Fruit fly (Drosophila melanogaster): ENCODE data around the gene CG12096.

Gene CG12096

DNA sequence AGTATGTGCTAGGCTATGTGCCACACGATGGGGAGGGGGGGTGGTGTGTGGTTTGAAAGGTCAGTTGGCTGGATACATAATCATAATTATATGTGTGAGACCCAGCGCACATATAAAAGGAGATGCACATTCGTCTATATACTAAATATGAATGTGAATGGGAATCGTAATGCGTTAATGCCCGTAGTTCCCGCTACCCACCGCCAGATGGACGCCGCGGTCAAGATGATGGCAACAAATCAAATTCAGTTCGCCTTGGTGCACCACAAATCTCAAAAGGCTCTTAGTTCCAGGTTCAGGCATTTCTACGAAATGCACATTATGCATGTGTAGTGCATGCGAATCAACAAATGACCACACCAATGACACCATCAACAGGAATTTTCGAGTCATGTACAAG is 45.3 kb downstream of the CG12096 start:
- TF ChIP-seq Pif1A (GFP tag; optimal IDR thresholded peaks at IDR 0.05) (no peak), fd96Ca (GFP tag; IDR thresholded peaks at IDR 0.05) (no peak), CG14655 (GFP tag; optimal IDR thresholded peaks at IDR 0.05) (no peak), Pif1B (GFP tag; optimal IDR thresholded peaks at IDR 0.05) (no peak), CG32121 (GFP tag; IDR thresholded peaks at IDR 0.05) (no peak)

DNA sequence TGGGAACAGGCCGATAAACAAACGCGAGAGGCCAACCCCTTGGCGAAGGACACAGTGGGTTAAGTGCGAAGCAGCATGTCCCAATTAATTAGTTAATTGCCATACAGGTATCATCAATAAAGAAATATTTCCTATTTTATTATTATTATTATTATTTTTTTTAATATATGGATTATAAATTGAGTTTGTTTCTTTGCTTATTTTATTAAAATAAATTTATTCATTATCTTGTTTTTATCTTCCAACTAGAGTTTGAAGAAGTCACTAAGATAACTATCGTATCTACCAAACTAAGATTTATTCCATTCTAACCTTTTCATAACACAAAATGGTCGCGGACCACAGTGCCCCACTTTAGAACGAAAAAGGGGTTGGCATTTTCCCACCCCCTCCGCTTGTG is 48.7 kb downstream of the CG12096 start:
- TF ChIP-seq CG9948 (tag; optimal IDR thresholded peaks at IDR 0.05) (peak; percentile 26), CG15710 (tag; optimal IDR thresholded peaks at IDR 0.05) (peak; percentile 24), rn (GFP tag; IDR thresholded peaks at IDR 0.05) (no peak), Ets98B (GFP tag; IDR thresholded peaks at IDR 0.05) (no peak), CG8159 (tag; optimal IDR thresholded peaks at IDR 0.05) (peak; percentile 55)

DNA sequence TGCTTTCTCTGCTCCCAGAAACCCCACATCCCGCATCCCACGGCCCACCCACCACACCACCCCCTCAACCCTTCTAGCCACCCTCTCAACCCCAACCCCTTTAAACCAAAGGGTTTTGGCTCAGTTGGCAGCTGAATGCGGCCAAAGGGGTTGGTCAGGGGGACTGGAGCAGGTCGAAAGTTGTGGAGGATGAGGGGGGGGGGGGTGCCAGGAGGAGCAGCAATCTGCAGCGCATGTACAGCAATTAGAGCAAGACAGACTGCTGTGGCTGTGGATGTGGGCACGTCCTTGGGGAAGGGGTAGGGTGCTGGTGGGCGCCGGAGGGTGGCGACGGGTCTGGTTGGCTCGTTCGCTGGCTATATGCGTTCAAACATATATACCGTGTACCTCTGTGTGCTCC is 49.1 kb downstream of the CG12096 start:
- TF ChIP-seq Snoo (tag; optimal IDR thresholded peaks at IDR 0.05) (no peak), CG13204 (GFP tag; optimal IDR thresholded peaks at IDR 0.05) (peak; percentile 4)

DNA sequence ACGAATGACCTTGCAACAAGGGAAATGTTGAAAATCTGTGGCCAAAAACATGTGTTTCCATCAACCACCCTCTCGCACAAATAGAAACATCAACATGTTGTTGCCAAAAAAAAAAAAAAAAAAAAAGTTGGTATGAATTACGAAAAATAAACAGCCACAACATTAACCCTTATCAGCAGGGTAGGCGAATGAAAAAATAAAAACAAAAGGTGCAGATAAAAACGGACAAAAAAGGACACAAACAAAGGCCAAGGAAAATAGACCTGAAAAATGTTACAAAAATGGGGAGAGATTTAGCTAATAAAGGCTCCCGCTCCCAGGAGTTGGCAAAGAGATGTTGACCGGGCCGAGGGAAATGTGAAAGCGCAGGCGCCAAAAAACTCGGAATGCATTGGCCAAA is 50.0 kb downstream of the CG12096 start:
- TF ChIP-seq CG10348 (GFP tag; IDR thresholded peaks at IDR 0.05) (no peak), CG8159 (tag; optimal IDR thresholded peaks at IDR 0.05) (peak; percentile 24), CG12605 (GFP tag; IDR thresholded peaks at IDR 0.05) (peak; percentile 41)

DNA sequence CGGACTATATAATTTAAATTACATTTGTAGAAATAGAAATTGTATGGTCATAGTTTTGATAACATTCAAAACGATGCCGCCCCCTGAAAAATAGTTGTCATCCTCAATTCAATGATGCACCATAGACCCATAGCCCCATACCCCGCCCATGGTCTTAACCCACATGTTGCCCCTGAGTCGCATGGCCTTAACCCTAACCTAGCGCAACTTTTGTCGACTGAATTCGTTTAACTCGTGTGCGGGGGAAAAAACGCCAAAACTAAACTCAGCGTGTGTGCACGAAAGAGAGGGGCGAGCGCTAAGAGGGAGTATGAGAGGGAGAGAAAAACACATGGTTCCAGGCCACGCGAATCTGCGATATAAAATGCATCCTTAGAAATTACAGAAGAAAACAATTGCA is 51.0 kb downstream of the CG12096 start:
- TF ChIP-seq CG17806 (tag; optimal IDR thresholded peaks at IDR 0.05) (no peak), CG32121 (GFP tag; IDR thresholded peaks at IDR 0.05) (no peak), CG12605 (GFP tag; IDR thresholded peaks at IDR 0.05) (no peak), CG15710 (tag; optimal IDR thresholded peaks at IDR 0.05) (no peak), Pif1A (GFP tag; optimal IDR thresholded peaks at IDR 0.05) (no peak), CG14655 (GFP tag; optimal IDR thresholded peaks at IDR 0.05) (no peak), rn (GFP tag; IDR thresholded peaks at IDR 0.05) (no peak)

DNA sequence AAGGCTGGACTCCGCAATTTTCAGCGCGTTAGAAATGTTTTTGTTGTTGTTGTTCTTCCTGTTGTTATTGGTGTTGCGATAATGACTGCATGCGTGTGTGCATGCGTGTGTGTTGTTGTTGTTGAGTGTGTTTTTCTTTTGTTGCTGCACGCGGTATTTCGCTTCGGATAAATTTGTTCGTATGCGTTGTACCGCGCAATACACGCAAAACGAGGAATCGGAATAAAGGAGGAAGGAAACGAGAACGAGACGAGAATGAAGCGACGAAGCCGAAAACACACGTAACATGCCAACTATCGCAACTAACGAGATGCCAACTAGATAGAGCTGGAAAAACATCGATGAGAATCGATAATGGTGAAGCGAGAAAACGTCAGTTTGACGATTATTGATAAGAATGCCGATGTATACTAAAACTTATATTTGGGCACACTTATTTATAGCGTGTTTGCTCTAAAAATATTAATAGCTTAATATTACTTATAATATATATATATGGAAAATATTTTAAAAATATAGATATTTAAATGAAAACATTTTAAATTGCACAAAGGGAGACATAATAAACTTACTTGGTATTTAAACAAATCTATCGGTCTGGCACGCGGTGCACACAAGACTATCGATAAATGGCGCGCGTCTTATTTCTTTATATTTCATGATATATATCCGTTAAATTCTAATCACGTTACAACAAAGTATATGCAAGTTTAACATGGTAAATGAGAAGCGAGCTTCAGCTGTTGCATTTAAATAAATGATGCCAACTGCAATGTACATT is 52.1 kb downstream of the CG12096 start, which contains the start of gene sno:
sno (minus strand) TSS at position 318 of the 781 bp plus-strand sequence.
- TF ChIP-seq fd96Ca (GFP tag; IDR thresholded peaks at IDR 0.05) (0 out of 3 replicates have a peak, but pooled peaks have one; percentile 16), CG12605 (GFP tag; IDR thresholded peaks at IDR 0.05) (no peak), CG32121 (GFP tag; IDR thresholded peaks at IDR 0.05) (no peak)

DNA sequence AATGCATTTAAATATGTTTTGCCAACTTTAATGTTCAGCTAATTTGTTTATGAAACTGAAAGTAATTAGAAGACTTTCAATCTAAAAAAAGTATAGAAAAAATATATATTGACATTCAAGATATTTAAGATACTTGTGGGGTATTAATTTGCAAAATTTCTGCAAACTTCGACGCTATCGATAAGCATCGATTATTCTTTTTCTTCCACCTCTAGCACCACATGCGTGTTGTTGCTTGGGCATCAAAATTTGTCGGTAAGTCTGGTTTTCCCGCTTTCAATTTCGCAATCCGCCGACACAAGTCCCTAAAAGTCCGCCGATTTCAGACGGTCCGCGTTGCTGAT is 52.7 kb downstream of the CG12096 start, which contains the start of gene REG:
REG (plus strand) TSS at position 188 of the 344 bp plus-strand sequence.
- TF ChIP-seq CG14655 (GFP tag; optimal IDR thresholded peaks at IDR 0.05) (no peak), CG8159 (tag; optimal IDR thresholded peaks at IDR 0.05) (no peak), CG8301 (tag; optimal IDR thresholded peaks at IDR 0.05) (no peak), CG9948 (tag; optimal IDR thresholded peaks at IDR 0.05) (no peak), Pif1B (GFP tag; optimal IDR thresholded peaks at IDR 0.05) (no peak), Ets98B (GFP tag; IDR thresholded peaks at IDR 0.05) (no peak), gl (tag; optimal IDR thresholded peaks at IDR 0.05) (no peak), fd96Ca (GFP tag; IDR thresholded peaks at IDR 0.05) (no peak), CG13204 (GFP tag; optimal IDR thresholded peaks at IDR 0.05) (no peak), CG32121 (GFP tag; IDR thresholded peaks at IDR 0.05) (no peak), rn (GFP tag; IDR thresholded peaks at IDR 0.05) (no peak), EcR (GFP tag; optimal IDR thresholded peaks at IDR 0.05) (no peak), CG34367 (tag; optimal IDR thresholded peaks at IDR 0.05) (no peak), D1 (tag; optimal IDR thresholded peaks at IDR 0.05) (no peak), Pif1A (GFP tag; optimal IDR thresholded peaks at IDR 0.05) (no peak), CG15710 (tag; optimal IDR thresholded peaks at IDR 0.05) (no peak), Snoo (tag; optimal IDR thresholded peaks at IDR 0.05) (no peak), CG10348 (GFP tag; IDR thresholded peaks at IDR 0.05) (no peak), CG17806 (tag; optimal IDR thresholded peaks at IDR 0.05) (no peak), CG12605 (GFP tag; IDR thresholded peaks at IDR 0.05) (no peak)
